Worm (Caenorhabditis elegans) whole organism, midembryonic: ENCODE data around the gene B0546.4.

Experiments
- T22C8.4 ChIP-seq: fragments of 200-800 bp; sonication (Bioruptor generic); IDR thresholded peaks from 2 replicates; pipeline ENCODE4 v1.3.6; 2022; ENCODE audit warnings: missing genetic modification characterization, missing compliant biosample characterization
- flt-1 ChIP-seq: fragments of 200-800 bp; sonication (Bioruptor generic); IDR thresholded peaks from 2 replicates; pipeline ENCODE4 v1.3.6; 2022; ENCODE audit warnings: missing genetic modification characterization, missing compliant biosample characterization
- med-1 ChIP-seq: sonication (generic microtip); optimal IDR thresholded peaks from 2 replicates; lab custom pipeline; 2017; ENCODE audit warnings: missing genetic modification characterization, mild to moderate bottlenecking, missing compliant biosample characterization, antibody characterized with exemption, missing genetic modification reagents; ENCODE audit not compliant: insufficient read depth
- ref-1 ChIP-seq: fragments of 200-800 bp; sonication (Bioruptor generic); conservative IDR thresholded peaks from 2 replicates; pipeline ENCODE4 v1.3.6; 2022; ENCODE audit warnings: missing genetic modification reagents, missing genetic modification characterization, missing compliant biosample characterization
- ztf-23 ChIP-seq: fragments of 200-800 bp; sonication (Bioruptor generic); IDR thresholded peaks from 2 replicates; pipeline ENCODE4 v1.3.6; 2022; ENCODE audit warnings: missing genetic modification reagents, missing genetic modification characterization, missing compliant biosample characterization
- ztf-29 ChIP-seq: fragments of 200-800 bp; sonication (Bioruptor generic); IDR thresholded peaks from 2 replicates; pipeline ENCODE4 v1.3.6; 2022; ENCODE audit warnings: missing genetic modification reagents, missing genetic modification characterization, missing compliant biosample characterization

DNA sequence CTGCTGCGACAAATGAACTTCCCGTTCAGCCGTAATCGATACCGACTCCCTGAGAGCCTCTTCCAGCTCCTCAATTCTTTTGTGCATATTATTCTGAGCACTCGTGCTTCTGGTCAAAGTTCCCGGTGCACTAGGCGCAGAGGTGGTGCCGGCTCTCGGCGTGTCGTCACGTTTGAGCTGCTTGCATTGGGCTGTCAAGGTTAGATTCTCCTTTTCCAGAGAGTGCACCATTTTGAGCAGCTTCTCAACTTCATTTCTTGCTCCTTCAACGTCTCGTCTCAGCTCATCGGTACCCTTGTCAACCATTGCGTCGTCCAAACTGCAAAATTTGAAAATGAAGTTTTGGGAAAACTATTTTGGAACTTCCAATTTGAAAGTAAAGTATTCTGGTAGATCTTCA is 38.5 kb downstream of the B0546.4 start:
- TF ChIP-seq ztf-23 (GFP tag; lab: Robert Waterston, UW) (no peak), ztf-29 (no peak), ref-1 (GFP tag; lab: Robert Waterston, UW) (no peak), med-1 (GFP tag; lab: Kevin White, UChicago) (no peak), flt-1 (GFP tag; lab: Robert Waterston, UW) (no peak), T22C8.4 (GFP tag; lab: Robert Waterston, UW) (no peak)
